Fruit fly (Drosophila melanogaster) whole organism, embryonic: Measurements from ENCODE around the gene Syx1A.

ENCODE experiments used
- Atf3 ChIP-seq: fragments of 200-800 bp; sonication (Bioruptor generic); optimal IDR thresholded peaks from 3 replicates; lab custom pipeline; 2016; ENCODE audit warnings: missing biosample characterization, missing genetic modification characterization
- Bdp1 ChIP-seq: fragments of 200-800 bp; sonication (Bioruptor generic); optimal IDR thresholded peaks from 3 replicates; lab custom pipeline; 2016; ENCODE audit warnings: missing biosample characterization, missing genetic modification characterization
- BtbVII ChIP-seq: fragments of 200-800 bp; sonication (Bioruptor generic); optimal IDR thresholded peaks from 3 replicates; lab custom pipeline; 2017; ENCODE audit warnings: missing biosample characterization, mild to moderate bottlenecking, missing genetic modification characterization
- CG10147 ChIP-seq: fragments of 200-800 bp; sonication (Bioruptor generic); optimal IDR thresholded peaks from 2 replicates; lab custom pipeline; 2019; ENCODE audit warnings: missing biosample characterization, mild to moderate bottlenecking, missing genetic modification characterization, moderate library complexity
- CG10366 ChIP-seq: fragments of 200-800 bp; sonication (Bioruptor generic); IDR thresholded peaks from 2 replicates; pipeline ENCODE4 v1.3.6; 2022; ENCODE audit warnings: missing biosample characterization, missing genetic modification characterization
- CG10959 ChIP-seq: fragments of 200-800 bp; sonication (Bioruptor generic); IDR thresholded peaks from 2 replicates; pipeline ENCODE4 v1.3.6; 2022; ENCODE audit warnings: missing biosample characterization, missing genetic modification characterization
- CG10979 ChIP-seq: fragments of 200-800 bp; sonication (Bioruptor generic); optimal IDR thresholded peaks from 2 replicates; lab custom pipeline; 2018; ENCODE audit warnings: missing biosample characterization, mild to moderate bottlenecking, missing genetic modification characterization, moderate library complexity
- CG11247 ChIP-seq: fragments of 200-800 bp; sonication (Bioruptor generic); IDR thresholded peaks from 2 replicates; pipeline ENCODE4 v1.3.6; 2022; ENCODE audit warnings: missing biosample characterization, missing genetic modification characterization
- CG11504 ChIP-seq: fragments of 200-800 bp; sonication (Bioruptor generic); optimal IDR thresholded peaks from 3 replicates; lab custom pipeline; 2019; ENCODE audit warnings: missing biosample characterization, mild to moderate bottlenecking, missing genetic modification characterization, moderate library complexity
- CG12155 ChIP-seq: fragments of 200-800 bp; sonication (Bioruptor generic); optimal IDR thresholded peaks from 3 replicates; lab custom pipeline; 2016; ENCODE audit warnings: missing biosample characterization, missing genetic modification characterization
- CG12391 ChIP-seq: fragments of 200-800 bp; sonication (Bioruptor generic); optimal IDR thresholded peaks from 3 replicates; lab custom pipeline; 2018; ENCODE audit warnings: missing biosample characterization, mild to moderate bottlenecking, missing genetic modification characterization, moderate library complexity
- CG13296 ChIP-seq: fragments of 200-800 bp; sonication (Bioruptor generic); optimal IDR thresholded peaks from 3 replicates; lab custom pipeline; 2018; ENCODE audit warnings: missing biosample characterization, mild to moderate bottlenecking, missing genetic modification characterization
- CG15011 ChIP-seq: fragments of 200-800 bp; sonication (Bioruptor generic); optimal IDR thresholded peaks from 3 replicates; lab custom pipeline; 2018; ENCODE audit warnings: missing biosample characterization, mild to moderate bottlenecking, missing genetic modification characterization
- CG16779 ChIP-seq: fragments of 200-800 bp; sonication (Bioruptor generic); IDR thresholded peaks from 2 replicates; pipeline ENCODE4 v1.3.6; 2022; ENCODE audit warnings: missing biosample characterization, missing genetic modification characterization
- CG30020 ChIP-seq: fragments of 200-800 bp; optimal IDR thresholded peaks from 2 replicates; lab custom pipeline; 2019; ENCODE audit warnings: missing biosample characterization, mild to moderate bottlenecking, missing genetic modification characterization, moderate library complexity
- CG30403 ChIP-seq: fragments of 200-800 bp; sonication (Bioruptor generic); optimal IDR thresholded peaks from 3 replicates; lab custom pipeline; 2016; ENCODE audit warnings: missing biosample characterization, missing genetic modification characterization
- CG3281 ChIP-seq: fragments of 200-800 bp; sonication (Bioruptor generic); optimal IDR thresholded peaks from 3 replicates; lab custom pipeline; 2017; ENCODE audit warnings: missing biosample characterization, mild to moderate bottlenecking, missing genetic modification characterization
- CG4617 ChIP-seq: fragments of 200-800 bp; sonication (Bioruptor generic); optimal IDR thresholded peaks from 3 replicates; lab custom pipeline; 2016; ENCODE audit warnings: missing biosample characterization, missing genetic modification characterization, borderline replicate concordance
- CG6689 ChIP-seq: fragments of 200-800 bp; sonication (Bioruptor generic); IDR thresholded peaks from 2 replicates; pipeline ENCODE4 v1.3.6; 2022; ENCODE audit warnings: missing biosample characterization, missing genetic modification characterization
- CG7839 ChIP-seq: fragments of 200-800 bp; sonication (Bioruptor generic); optimal IDR thresholded peaks from 3 replicates; lab custom pipeline; 2018; ENCODE audit warnings: missing biosample characterization, mild to moderate bottlenecking, missing genetic modification characterization, moderate library complexity
- CG8388 ChIP-seq: fragments of 200-800 bp; sonication (Bioruptor generic); optimal IDR thresholded peaks from 2 replicates; lab custom pipeline; 2019; ENCODE audit warnings: missing biosample characterization, mild to moderate bottlenecking, missing genetic modification characterization, moderate library complexity
- CG9609 ChIP-seq: fragments of 200-800 bp; sonication (Bioruptor generic); optimal IDR thresholded peaks from 3 replicates; lab custom pipeline; 2016; ENCODE audit warnings: missing biosample characterization, missing genetic modification characterization
- CHES-1-like ChIP-seq: fragments of 200-800 bp; sonication (Bioruptor generic); optimal IDR thresholded peaks from 2 replicates; lab custom pipeline; 2016; ENCODE audit warnings: missing biosample characterization, missing genetic modification characterization
- Chrac-16 ChIP-seq: fragments of 200-800 bp; sonication (Bioruptor generic); optimal IDR thresholded peaks from 3 replicates; lab custom pipeline; 2016; ENCODE audit warnings: missing biosample characterization, missing genetic modification characterization
- E2f2 ChIP-seq: fragments of 200-800 bp; sonication (Bioruptor generic); IDR thresholded peaks from 2 replicates; pipeline ENCODE4 v1.3.6; 2022; ENCODE audit warnings: missing biosample characterization, missing genetic modification characterization
- Elba2 ChIP-seq: fragments of 200-800 bp; sonication (Bioruptor generic); optimal IDR thresholded peaks from 3 replicates; lab custom pipeline; 2016; ENCODE audit warnings: missing biosample characterization, missing genetic modification characterization
- Ets65A ChIP-seq: fragments of 200-800 bp; sonication (Bioruptor generic); peaks from one replicate; lab custom pipeline; 2016; ENCODE audit warnings: missing biosample characterization, missing genetic modification characterization
- Fer1 ChIP-seq: fragments of 200-800 bp; sonication (Bioruptor generic); optimal IDR thresholded peaks from 2 replicates; lab custom pipeline; 2017; ENCODE audit warnings: missing biosample characterization, mild to moderate bottlenecking, missing genetic modification characterization
- Fer3 ChIP-seq: fragments of 200-800 bp; sonication (Bioruptor generic); optimal IDR thresholded peaks from 2 replicates; lab custom pipeline; 2018; ENCODE audit warnings: missing biosample characterization, mild to moderate bottlenecking, missing genetic modification characterization, moderate library complexity
- Med ChIP-seq: fragments of 200-800 bp; sonication (Bioruptor generic); peaks from one replicate; lab custom pipeline; 2016; ENCODE audit warnings: missing biosample characterization, missing genetic modification characterization, mild to moderate bottlenecking, inconsistent platforms, moderate library complexity
- Sin3A ChIP-seq: fragments of >200 bp; optimal IDR thresholded peaks from 2 replicates; lab custom pipeline; 2018
- Six4 ChIP-seq: fragments of 200-800 bp; sonication (Bioruptor generic); optimal IDR thresholded peaks from 2 replicates; lab custom pipeline; 2016; ENCODE audit warnings: missing biosample characterization, missing genetic modification characterization
- Xbp1 ChIP-seq: fragments of 200-800 bp; sonication (Bioruptor generic); optimal IDR thresholded peaks from 3 replicates; lab custom pipeline; 2016; ENCODE audit warnings: missing biosample characterization, mild to moderate bottlenecking, missing genetic modification characterization
- Xrp1 ChIP-seq: fragments of 200-800 bp; sonication (Bioruptor generic); IDR thresholded peaks from 2 replicates; pipeline ENCODE4 v1.3.6; 2022; ENCODE audit warnings: missing biosample characterization, missing genetic modification characterization
- dm ChIP-seq: fragments of 200-800 bp; sonication (Bioruptor generic); optimal IDR thresholded peaks from 3 replicates; lab custom pipeline; 2016; ENCODE audit warnings: missing biosample characterization, missing genetic modification characterization
- en ChIP-seq: fragments of 200-800 bp; sonication (Bioruptor generic); optimal IDR thresholded peaks from 2 replicates; lab custom pipeline; 2016; ENCODE audit warnings: missing biosample characterization, missing genetic modification characterization
- eve ChIP-seq, 2 experiments: fragments of >200 bp; optimal IDR thresholded peaks; 2 replicates each; lab custom pipeline; 2017; ENCODE audit warnings: missing biosample characterization in 2 of 2, missing genetic modification characterization in 2 of 2
- grau ChIP-seq: fragments of 200-800 bp; optimal IDR thresholded peaks from 3 replicates; lab custom pipeline; 2019; ENCODE audit warnings: missing biosample characterization, mild to moderate bottlenecking, missing genetic modification characterization, moderate library complexity
- hbn ChIP-seq: fragments of 200-800 bp; sonication (Bioruptor generic); IDR thresholded peaks from 2 replicates; pipeline ENCODE4 v1.3.6; 2022; ENCODE audit warnings: missing biosample characterization, missing genetic modification characterization; ENCODE audit not compliant: partially characterized antibody
- mirr ChIP-seq: fragments of 200-800 bp; sonication (Bioruptor generic); optimal IDR thresholded peaks from 3 replicates; lab custom pipeline; 2018; ENCODE audit warnings: missing biosample characterization, mild to moderate bottlenecking, missing genetic modification characterization
- nmo ChIP-seq: fragments of 200-800 bp; sonication (Bioruptor generic); optimal IDR thresholded peaks from 2 replicates; lab custom pipeline; 2018; ENCODE audit warnings: missing biosample characterization, mild to moderate bottlenecking, missing genetic modification characterization, moderate library complexity
- nom ChIP-seq: fragments of 200-800 bp; sonication (Bioruptor generic); optimal IDR thresholded peaks from 2 replicates; lab custom pipeline; 2017; ENCODE audit warnings: missing biosample characterization, missing genetic modification characterization, mild to moderate bottlenecking, moderate library complexity, missing genetic modification reagents
- prd ChIP-seq, 3 experiments: fragments of >200 bp in 2 of 3; fragments of 200-800 bp in 1 of 3; sonication (Bioruptor generic) in 1 of 3; optimal IDR thresholded peaks in 2 of 3; IDR thresholded peaks in 1 of 3; 2 replicates in 2 of 3; 3 replicates in 1 of 3; pipeline versions ENCODE4 v1.3.6 to Lab custom; 2017 to 2022; ENCODE audit warnings: missing biosample characterization in 1 of 3, missing genetic modification characterization in 1 of 3
- pzg ChIP-seq: fragments of 200-800 bp; sonication (Bioruptor generic); optimal IDR thresholded peaks from 3 replicates; lab custom pipeline; 2018; ENCODE audit warnings: missing biosample characterization, mild to moderate bottlenecking, missing genetic modification characterization, moderate library complexity
- sna ChIP-seq: fragments of 200-800 bp; sonication (Bioruptor generic); IDR thresholded peaks from 2 replicates; pipeline ENCODE4 v1.3.6; 2022; ENCODE audit warnings: missing biosample characterization, missing genetic modification characterization; ENCODE audit not compliant: partially characterized antibody
- ssp ChIP-seq: fragments of 200-800 bp; sonication (Bioruptor generic); IDR thresholded peaks from 2 replicates; pipeline ENCODE4 v1.3.6; 2022; ENCODE audit warnings: missing biosample characterization, missing genetic modification characterization
- tap ChIP-seq: fragments of 200-800 bp; optimal IDR thresholded peaks from 3 replicates; lab custom pipeline; 2019; ENCODE audit warnings: missing biosample characterization, mild to moderate bottlenecking, missing genetic modification characterization, moderate library complexity
- tin ChIP-seq: fragments of 200-800 bp; sonication (Bioruptor generic); optimal IDR thresholded peaks from 3 replicates; lab custom pipeline; 2016; ENCODE audit warnings: missing biosample characterization, missing genetic modification characterization
- tio ChIP-seq: fragments of 200-800 bp; sonication (Bioruptor generic); optimal IDR thresholded peaks from 2 replicates; lab custom pipeline; 2017; ENCODE audit warnings: missing biosample characterization, missing genetic modification characterization, inconsistent platforms
- tna ChIP-seq: fragments of 200-800 bp; sonication (Bioruptor generic); IDR thresholded peaks from 2 replicates; pipeline ENCODE4 v1.3.6; 2022; ENCODE audit warnings: missing biosample characterization, missing genetic modification characterization; ENCODE audit not compliant: partially characterized antibody
- zfh1 ChIP-seq: fragments of 200-800 bp; sonication (Bioruptor generic); IDR thresholded peaks from 3 replicates; pipeline ENCODE4 v1.3.6; 2022; ENCODE audit warnings: missing biosample characterization, missing genetic modification characterization

Gene Syx1A

dm6 chr3R:24148838-24149237 lies 43.3 kb upstream of the Syx1A start, which contains the start of gene Slimp (continued):
- TF ChIP-seq tna (no peak), CG30020 (tag; lab: Kevin White, UChicago) (no peak), Fer3 (tag; lab: Kevin White, UChicago) (peak; percentile 5), Bdp1 (no peak), mirr (GFP tag; lab: Kevin White, UChicago) (no peak), CG12391 (tag; lab: Kevin White, UChicago) (peak; percentile 40), BtbVII (GFP tag; lab: Kevin White, UChicago) (no peak), CG12155 (GFP tag; lab: Kevin White, UChicago) (peak; percentile 5), en (GFP tag; lab: Kevin White, UChicago) (no peak), Atf3 (GFP tag; lab: Kevin White, UChicago) (no peak), Fer1 (GFP tag; lab: Kevin White, UChicago) (peak; percentile 13), CG30403 (GFP tag; lab: Kevin White, UChicago) (peak; percentile 26), CG15011 (GFP tag; lab: Kevin White, UChicago) (no peak), pzg (GFP tag; lab: Kevin White, UChicago) (peak; percentile 34), Xrp1 (GFP tag; lab: Robert Waterston, UW) (no peak; the same call in 1 of the 2 replicates), CG8388 (GFP tag; lab: Kevin White, UChicago) (peak; percentile 5), tin (GFP tag; lab: Kevin White, UChicago) (peak; percentile 1), Sin3A (lab: Kevin White, UChicago) (peak; percentile 28), prd (optimal IDR thresholded peaks at IDR 0.05; lab: Kevin White, UChicago) (no peak), prd (GFP tag; IDR thresholded peaks at IDR 0.05; lab: Robert Waterston, UW) (no peak), CG10147 (peak; percentile 13), Xbp1 (GFP tag; lab: Kevin White, UChicago) (peak; percentile 5), tio (GFP tag; lab: Kevin White, UChicago) (no peak), CHES-1-like (peak; percentile 2), CG11504 (peak; percentile 33), CG13296 (peak; percentile 21), Ets65A (GFP tag; lab: Kevin White, UChicago) (peak; percentile 78), CG10366 (GFP tag; lab: Robert Waterston, UW) (no peak), CG10979 (tag; lab: Kevin White, UChicago) (peak; percentile 18), CG11247 (GFP tag; lab: Robert Waterston, UW) (no peak), nom (peak; percentile 10), Chrac-16 (peak; percentile 17), Elba2 (GFP tag; lab: Kevin White, UChicago) (peak; percentile 45), dm (GFP tag; lab: Kevin White, UChicago) (no peak), CG10959 (GFP tag; lab: Robert Waterston, UW) (no peak), CG6689 (no peak), zfh1 (GFP tag; lab: Robert Waterston, UW) (no peak), Six4 (GFP tag; lab: Kevin White, UChicago) (no peak), grau (peak; percentile 40), eve (GFP tag; optimal IDR thresholded peaks at IDR 0.05; lab: Kevin White, UChicago) (no peak), nmo (GFP tag; lab: Kevin White, UChicago) (peak; percentile 25), tap (tag; lab: Kevin White, UChicago) (no peak), hbn (no peak), Med (GFP tag; lab: Kevin White, UChicago) (peak; percentile 38), CG7839 (tag; lab: Kevin White, UChicago) (peak; percentile 6), ssp (GFP tag; lab: Robert Waterston, UW) (0 out of 2 replicates have a peak, but pooled peaks have one; percentile 10), CG4617 (peak; percentile 11), CG3281 (GFP tag; lab: Kevin White, UChicago) (peak; percentile 6), CG16779 (GFP tag; lab: Robert Waterston, UW) (no peak), CG9609 (no peak), sna (GFP tag; lab: Robert Waterston, UW) (peak; percentile 20; the same call in 1 of the 2 replicates), E2f2 (GFP tag; lab: Robert Waterston, UW) (peak; percentile 37; the same call in 1 of the 2 replicates)
